Comparison of ENCODE assay signal across 4 fruit fly cellular contexts in the genomic region with DNA sequence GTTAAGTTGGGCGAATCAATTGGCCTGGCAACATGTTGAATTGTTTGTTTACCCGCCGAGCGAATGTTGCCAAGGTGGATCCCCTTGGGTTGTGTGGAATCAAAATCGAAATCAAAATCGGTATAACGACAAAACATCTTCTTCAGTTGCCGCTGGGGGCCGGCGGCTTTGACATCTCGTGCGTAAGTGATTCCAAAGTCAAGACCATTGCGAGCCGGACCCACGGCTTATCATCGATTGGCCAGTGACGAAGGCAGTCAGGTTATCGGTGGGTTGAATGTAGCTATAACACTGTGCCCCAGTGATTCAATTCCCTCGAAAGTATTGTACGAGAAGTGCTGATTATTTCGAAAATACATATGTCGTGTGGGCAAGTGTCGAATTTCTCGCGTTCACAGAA.
A peak's percentile ranks its signal among the peaks of the same experiment; 100 is the strongest.
TF ChIP-seq lines count a peak whose summit lies in the region.

No protein-coding gene starts in this region.

- no peak for TF ChIP-seq CTCF in whole organism, embryonic (GFP tag; optimal IDR thresholded peaks at IDR 0.05; lab: Kevin White, UChicago)

TF ChIP-seq in whole organism, adult, 20 proteins besides CTCF, POLR2A, EP300 and RAD21:
- TF ChIP-seq cic (GFP tag; optimal IDR thresholded peaks at IDR 0.05; lab: Kevin White, UChicago) (peak; percentile 12), tj (GFP tag; optimal IDR thresholded peaks at IDR 0.05; lab: Kevin White, UChicago) (peak; percentile 49), CG7101 (tag; optimal IDR thresholded peaks at IDR 0.05; lab: Kevin White, UChicago) (no peak)

TF ChIP-seq in whole organism, embryonic, 481 proteins besides CTCF, POLR2A, EP300 and RAD21 (continues in another document):
- TF ChIP-seq CG12769 (tag; optimal IDR thresholded peaks at IDR 0.05; lab: Kevin White, UChicago) (no peak), unc-4 (GFP tag; IDR thresholded peaks at IDR 0.05; lab: Robert Waterston, UW; ENCODE audit: partially characterized antibody) (no peak), ftz-f1 (GFP tag; optimal IDR thresholded peaks at IDR 0.05; lab: Kevin White, UChicago) (peak; percentile 81), Hr78 (GFP tag; optimal IDR thresholded peaks at IDR 0.05; lab: Kevin White, UChicago) (peak in 1 of 2 experiments; percentile 54), sug (tag; optimal IDR thresholded peaks at IDR 0.05; lab: Kevin White, UChicago) (peak; percentile 97), cwo (GFP tag; optimal IDR thresholded peaks at IDR 0.05; lab: Kevin White, UChicago) (peak; percentile 90), CG2199 (GFP tag; IDR thresholded peaks at IDR 0.05; lab: Robert Waterston, UW) (peak; percentile 71; the same call in 1 of the 3 replicates), Awh (GFP tag; IDR thresholded peaks at IDR 0.05; lab: Robert Waterston, UW) (0 out of 2 replicates have a peak, but pooled peaks have one; percentile 22), CG10654 (GFP tag; optimal IDR thresholded peaks at IDR 0.05; lab: Kevin White, UChicago) (no peak), jigr1 (GFP tag; IDR thresholded peaks at IDR 0.05; lab: Robert Waterston, UW) (no peak), Hmx (GFP tag; optimal IDR thresholded peaks at IDR 0.05; lab: Kevin White, UChicago) (no peak), crol (GFP tag; IDR thresholded peaks at IDR 0.05; lab: Robert Waterston, UW) (no peak), CG15601 (tag; optimal IDR thresholded peaks at IDR 0.05; lab: Kevin White, UChicago) (no peak), CG42726 (GFP tag; IDR thresholded peaks at IDR 0.05; lab: Robert Waterston, UW; ENCODE audit: partially characterized antibody) (0 out of 2 replicates have a peak, but pooled peaks have one; percentile 15), insv (GFP tag; optimal IDR thresholded peaks at IDR 0.05; lab: Kevin White, UChicago) (no peak), bbx (GFP tag; IDR thresholded peaks at IDR 0.05; lab: Robert Waterston, UW; ENCODE audit: partially characterized antibody) (no peak), pum (GFP tag; optimal IDR thresholded peaks at IDR 0.05; lab: Kevin White, UChicago) (no peak), CG34376 (GFP tag; optimal IDR thresholded peaks at IDR 0.05; lab: Kevin White, UChicago) (peak; percentile 83), CG11504 (tag; optimal IDR thresholded peaks at IDR 0.05; lab: Kevin White, UChicago) (peak; percentile 98), CG9437 (GFP tag; optimal IDR thresholded peaks at IDR 0.05; lab: Kevin White, UChicago) (no peak), slou (GFP tag; optimal IDR thresholded peaks at IDR 0.05; lab: Kevin White, UChicago) (no peak), CG10543 (GFP tag; optimal IDR thresholded peaks at IDR 0.05; lab: Kevin White, UChicago) (peak; percentile 23), CG15479 (GFP tag; optimal IDR thresholded peaks at IDR 0.05; lab: Kevin White, UChicago) (peak; percentile 48), Med (GFP tag; lab: Kevin White, UChicago) (no peak), CG6175 (GFP tag; IDR thresholded peaks at IDR 0.05; lab: Robert Waterston, UW) (no peak), chinmo (GFP tag; IDR thresholded peaks at IDR 0.05; lab: Robert Waterston, UW; ENCODE audit: partially characterized antibody) (0 out of 4 replicates have a peak, but pooled peaks have one; percentile 32)

TF ChIP-seq in whole organism, prepupa, 60 proteins besides CTCF, POLR2A, EP300 and RAD21:
- TF ChIP-seq svp (GFP tag; lab: Kevin White, UChicago) (peak; percentile 99), CG9139 (GFP tag; optimal IDR thresholded peaks at IDR 0.05; lab: Kevin White, UChicago) (no peak), topi (GFP tag; optimal IDR thresholded peaks at IDR 0.05; lab: Kevin White, UChicago) (no peak), Hr38 (GFP tag; optimal IDR thresholded peaks at IDR 0.05; lab: Kevin White, UChicago) (no peak), net (GFP tag; optimal IDR thresholded peaks at IDR 0.05; lab: Kevin White, UChicago) (no peak), Met (GFP tag; optimal IDR thresholded peaks at IDR 0.05; lab: Kevin White, UChicago) (no peak), CG31627 (GFP tag; optimal IDR thresholded peaks at IDR 0.05; lab: Kevin White, UChicago) (no peak), CG8632 (GFP tag; optimal IDR thresholded peaks at IDR 0.05; lab: Kevin White, UChicago) (no peak)

TF ChIP-seq in whole organism, wandering third instar larva, 38 proteins besides CTCF, POLR2A, EP300 and RAD21:
- TF ChIP-seq lola (GFP tag; optimal IDR thresholded peaks at IDR 0.05; lab: Kevin White, UChicago), result no peak
- TF ChIP-seq dmrt93B (GFP tag; optimal IDR thresholded peaks at IDR 0.05; lab: Kevin White, UChicago), result no peak
- TF ChIP-seq Rel (GFP tag; optimal IDR thresholded peaks at IDR 0.05; lab: Kevin White, UChicago), result no peak
- TF ChIP-seq Rel (tag; optimal IDR thresholded peaks at IDR 0.05; lab: Kevin White, UChicago), result peak; percentile 90
- peak; percentile 1 for TF ChIP-seq CrebA (GFP tag; optimal IDR thresholded peaks at IDR 0.05; lab: Kevin White, UChicago; ENCODE audit: borderline replicate concordance)
TF ChIP-seq in whole organism, wandering third instar larva: peak in this region for 2.
